Fruit fly (Drosophila melanogaster) whole organism, adult: Measurements from ENCODE around the gene cutlet.

ENCODE experiments used
- CG14711 ChIP-seq: fragments of 200-800 bp; sonication (Bioruptor generic); optimal IDR thresholded peaks from 2 replicates; lab custom pipeline; 2018; ENCODE audit warnings: missing biosample characterization, mild to moderate bottlenecking, missing genetic modification characterization, moderate library complexity
- CG7045 ChIP-seq: fragments of 200-800 bp; sonication (Bioruptor generic); optimal IDR thresholded peaks from 2 replicates; lab custom pipeline; 2017; ENCODE audit warnings: missing biosample characterization, mild to moderate bottlenecking, missing genetic modification characterization
- Clk ChIP-seq: fragments of 200-800 bp; sonication (Bioruptor generic); optimal IDR thresholded peaks from 2 replicates; lab custom pipeline; 2017; ENCODE audit warnings: missing biosample characterization, missing genetic modification characterization
- Hr96 ChIP-seq: fragments of 200-800 bp; sonication (Bioruptor generic); optimal IDR thresholded peaks from 2 replicates; lab custom pipeline; 2016; ENCODE audit warnings: missing biosample characterization, missing genetic modification characterization
- bab1 ChIP-seq: fragments of 200-800 bp; sonication (Bioruptor generic); optimal IDR thresholded peaks from 3 replicates; lab custom pipeline; 2019; ENCODE audit warnings: missing biosample characterization, mild to moderate bottlenecking, missing genetic modification characterization, moderate library complexity
- cnc ChIP-seq, 2 experiments: fragments of >200 bp; optimal IDR thresholded peaks; 2 replicates each; lab custom pipeline; 2017
- kay ChIP-seq: fragments of 200-800 bp; sonication (Bioruptor generic); peaks from one replicate; lab custom pipeline; 2016; ENCODE audit warnings: missing biosample characterization, missing genetic modification characterization, borderline replicate concordance
- ovo ChIP-seq: fragments of 200-800 bp; sonication (Bioruptor generic); optimal IDR thresholded peaks from 2 replicates; lab custom pipeline; 2016; ENCODE audit warnings: missing biosample characterization, missing genetic modification characterization
- pad ChIP-seq: fragments of 200-800 bp; sonication (Bioruptor generic); optimal IDR thresholded peaks from 3 replicates; lab custom pipeline; 2017; ENCODE audit warnings: missing biosample characterization, missing genetic modification characterization, mild to moderate bottlenecking, moderate library complexity, missing genetic modification reagents

dm6 chr2L:3697772-3698171 lies 13.8 kb downstream of the cutlet start, which contains the start of gene CG3604:
- no peak for TF ChIP-seq CG7045
- TF ChIP-seq pad (GFP tag; lab: Kevin White, UChicago): no peak
- no peak for TF ChIP-seq kay (GFP tag; lab: Kevin White, UChicago)
- no peak for TF ChIP-seq bab1
- TF ChIP-seq ovo (GFP tag; lab: Kevin White, UChicago): no peak
- no peak for TF ChIP-seq Clk (GFP tag; lab: Kevin White, UChicago)
- TF ChIP-seq CG14711 (tag; lab: Kevin White, UChicago): no peak
- no peak for TF ChIP-seq cnc (optimal IDR thresholded peaks at IDR 0.05; lab: Kevin White, UChicago)
- no peak for TF ChIP-seq Hr96 (GFP tag; lab: Kevin White, UChicago)
